Worm (Caenorhabditis elegans) whole organism, L3 larva: ENCODE results near the gene znf-782.
"Not testable (repeated sequence)": the region's sequence is repeated elsewhere in the genome, so short reads cannot be mapped to it uniquely, and the experiment has no call there.

Source experiments
- R02D3.7 ChIP-seq: fragments of 150-350 bp; optimal IDR thresholded peaks from 2 replicates; lab custom pipeline; 2014; ENCODE audit warnings: missing biosample characterization, missing genetic modification characterization
- aly-2 ChIP-seq: fragments of 150-350 bp; optimal IDR thresholded peaks from 2 replicates; lab custom pipeline; 2014; ENCODE audit warnings: missing biosample characterization, missing genetic modification characterization
- ama-1 ChIP-seq: fragments of 150-350 bp; optimal IDR thresholded peaks from 2 replicates; lab custom pipeline; 2018
- ceh-16 ChIP-seq: sonication (generic microtip); optimal IDR thresholded peaks from 2 replicates; lab custom pipeline; 2017; ENCODE audit warnings: missing biosample characterization, missing genetic modification characterization
- ceh-28 ChIP-seq: fragments of 150-350 bp; optimal IDR thresholded peaks from 2 replicates; lab custom pipeline; 2014; ENCODE audit warnings: missing biosample characterization, missing genetic modification reagents, missing genetic modification characterization
- ceh-82 ChIP-seq: fragments of 150-350 bp; optimal IDR thresholded peaks from 2 replicates; lab custom pipeline; 2014; ENCODE audit warnings: missing biosample characterization, missing genetic modification characterization
- ceh-9 ChIP-seq: sonication (generic microtip); optimal IDR thresholded peaks from 2 replicates; lab custom pipeline; 2018; ENCODE audit warnings: missing biosample characterization, missing genetic modification characterization
- egl-5 ChIP-seq: fragments of 150-350 bp; optimal IDR thresholded peaks from 2 replicates; lab custom pipeline; 2017; ENCODE audit warnings: missing biosample characterization, missing genetic modification reagents, missing genetic modification characterization, inconsistent platforms
- elt-3 ChIP-seq, 3 experiments: fragments of 150-350 bp in 1 of 3; sonication (generic microtip) in 2 of 3; optimal IDR thresholded peaks; 2 replicates in 2 of 3; 4 replicates in 1 of 3; lab custom pipeline; 2014 to 2017; ENCODE audit warnings: missing biosample characterization in 3 of 3, missing genetic modification characterization in 3 of 3
- eor-1 ChIP-seq, 2 experiments: fragments of 150-350 bp; optimal IDR thresholded peaks; 2 replicates each; lab custom pipeline; 2014 to 2018; ENCODE audit warnings: missing biosample characterization in 2 of 2, missing genetic modification characterization in 2 of 2
- fkh-10 ChIP-seq: sonication (generic microtip); optimal IDR thresholded peaks from 2 replicates; lab custom pipeline; 2017; ENCODE audit warnings: missing biosample characterization, missing genetic modification reagents, missing genetic modification characterization
- fkh-2 ChIP-seq: fragments of 150-350 bp; optimal IDR thresholded peaks from 2 replicates; lab custom pipeline; 2014; ENCODE audit warnings: missing biosample characterization, missing genetic modification reagents, missing genetic modification characterization
- fos-1 ChIP-seq: fragments of 150-350 bp; optimal IDR thresholded peaks from 2 replicates; lab custom pipeline; 2014; ENCODE audit warnings: missing biosample characterization, missing genetic modification characterization
- hmg-11 ChIP-seq: sonication (generic microtip); optimal IDR thresholded peaks from 2 replicates; lab custom pipeline; 2016; ENCODE audit warnings: missing genetic modification characterization, missing compliant biosample characterization
- lin-15B ChIP-seq: fragments of 150-350 bp; optimal IDR thresholded peaks from 2 replicates; lab custom pipeline; 2014; ENCODE audit warnings: missing biosample characterization, missing genetic modification characterization
- lsy-12 ChIP-seq: sonication (generic microtip); optimal IDR thresholded peaks from 2 replicates; lab custom pipeline; 2016; ENCODE audit warnings: mild to moderate bottlenecking, missing genetic modification characterization, missing compliant biosample characterization
- mdl-1 ChIP-seq: fragments of 150-350 bp; optimal IDR thresholded peaks from 2 replicates; lab custom pipeline; 2014; ENCODE audit warnings: missing biosample characterization, missing genetic modification characterization
- nfya-1 ChIP-seq: sonication (generic microtip); optimal IDR thresholded peaks from 2 replicates; lab custom pipeline; 2017; ENCODE audit warnings: missing genetic modification characterization, mild to moderate bottlenecking, missing compliant biosample characterization, antibody characterized with exemption, moderate library complexity; ENCODE audit not compliant: insufficient read depth
- nhr-23 ChIP-seq: fragments of 150-350 bp; optimal IDR thresholded peaks from 2 replicates; lab custom pipeline; 2014; ENCODE audit warnings: missing biosample characterization, missing genetic modification reagents, missing genetic modification characterization
- nhr-25 ChIP-seq: sonication (generic microtip); optimal IDR thresholded peaks from 2 replicates; lab custom pipeline; 2017; ENCODE audit warnings: missing biosample characterization, missing genetic modification characterization
- nhr-28 ChIP-seq: fragments of 150-350 bp; optimal IDR thresholded peaks from 2 replicates; lab custom pipeline; 2014; ENCODE audit warnings: missing biosample characterization, missing genetic modification characterization
- nhr-77 ChIP-seq: fragments of 150-350 bp; optimal IDR thresholded peaks from 2 replicates; lab custom pipeline; 2014; ENCODE audit warnings: missing biosample characterization, missing genetic modification characterization
- pha-4 ChIP-seq: fragments of 150-350 bp; optimal IDR thresholded peaks from 2 replicates; lab custom pipeline; 2014; ENCODE audit warnings: missing biosample characterization, missing genetic modification reagents, missing genetic modification characterization
- sea-2 ChIP-seq: fragments of 150-350 bp; sonication (generic microtip); optimal IDR thresholded peaks from 4 replicates; lab custom pipeline; 2014; ENCODE audit warnings: missing biosample characterization, missing genetic modification reagents, missing genetic modification characterization
- snpc-4 ChIP-seq: fragments of 150-350 bp; optimal IDR thresholded peaks from 2 replicates; lab custom pipeline; 2014; ENCODE audit warnings: missing biosample characterization, missing genetic modification characterization
- tbx-2 ChIP-seq: sonication (generic microtip); optimal IDR thresholded peaks from 2 replicates; lab custom pipeline; 2016; ENCODE audit warnings: mild to moderate bottlenecking, missing genetic modification characterization, missing compliant biosample characterization
- ztf-11 ChIP-seq: fragments of 150-350 bp; optimal IDR thresholded peaks from 2 replicates; lab custom pipeline; 2014; ENCODE audit warnings: missing biosample characterization, missing genetic modification characterization
- ztf-4 ChIP-seq: fragments of 150-350 bp; optimal IDR thresholded peaks from 2 replicates; lab custom pipeline; 2014; ENCODE audit warnings: missing biosample characterization, missing genetic modification characterization

The znf-782 gene

ce11 chrIV:1056263-1056942 is 10.9 kb downstream of the znf-782 start, which contains the start of the genes Y55F3AM.13 and mrps-25:
Gene Y55F3AM.13, minus strand, starts transcription at chrIV:1056313.
Gene mrps-25, plus strand, starts transcription at chrIV:1056892.
- TF ChIP-seq nfya-1 (tag; lab: Kevin White, UChicago) (peak; percentile 20), R02D3.7 (tag; lab: Kevin White, UChicago) (peak; percentile 90), hmg-11 (tag; lab: Kevin White, UChicago) (peak; percentile 40), lin-15B (peak; percentile 65), ceh-82 (tag; lab: Kevin White, UChicago) (no peak), egl-5 (tag; lab: Kevin White, UChicago) (no peak), pha-4 (tag; lab: Kevin White, UChicago) (peak; percentile 59)
- TF ChIP-seq, all 47 proteins: peak for 5

DNA sequence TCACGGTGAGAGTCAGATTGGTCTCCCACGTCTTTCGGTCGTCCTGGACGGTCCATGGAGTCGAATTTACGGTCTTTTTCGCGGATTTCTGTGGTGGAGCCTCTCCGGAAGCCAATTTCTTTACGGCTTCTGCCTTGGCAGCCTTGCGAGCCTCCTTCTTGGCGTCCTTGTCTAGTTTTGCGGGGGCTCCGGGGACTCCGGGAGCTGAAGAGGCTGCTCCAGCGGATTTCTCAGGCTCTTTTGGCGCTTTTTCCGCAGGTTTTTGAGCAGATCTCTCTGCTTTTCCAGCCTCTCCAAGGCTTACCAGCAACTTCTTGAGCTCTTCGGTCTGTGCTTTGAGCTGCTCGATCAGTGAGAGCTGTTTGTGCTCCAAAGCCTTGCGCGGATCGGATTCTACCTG is 11.6 kb downstream of the znf-782 start:
- TF ChIP-seq nhr-28 (tag; lab: Kevin White, UChicago) (no peak), fos-1 (no peak), eor-1 (tag; optimal IDR thresholded peaks at IDR 0.05; lab: Kevin White, UChicago) (no peak), ceh-9 (tag; lab: Kevin White, UChicago) (no peak)
- TF ChIP-seq, all 47 proteins: peak for 0

DNA sequence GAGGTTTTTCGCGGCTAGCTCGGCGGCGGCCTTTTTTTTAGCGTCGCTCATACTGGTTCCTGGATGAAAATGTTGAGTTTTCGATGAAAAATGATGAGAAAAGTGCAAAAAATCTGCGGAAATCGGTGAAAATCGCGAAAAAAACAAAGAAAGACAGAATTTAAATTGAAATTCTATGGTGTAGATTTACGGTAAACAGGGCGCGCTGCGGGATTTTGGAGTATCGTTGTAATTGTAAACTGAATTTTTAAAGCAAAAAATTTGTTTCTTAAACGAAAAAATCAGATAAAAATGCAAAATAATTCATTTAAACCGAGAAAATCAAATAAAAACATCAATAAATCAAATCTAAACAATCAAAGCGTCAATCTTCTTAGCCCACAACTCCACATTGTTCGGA is 12.6 kb downstream of the znf-782 start, which contains the start of gene dcap-1:
Gene dcap-1 (minus strand): TSS at position 59 of the 400 bp plus-strand sequence.
- TF ChIP-seq lin-15B = peak; percentile 64
- TF ChIP-seq nfya-1 (tag; lab: Kevin White, UChicago) = peak; percentile 21
- peak; percentile 45 for TF ChIP-seq pha-4 (tag; lab: Kevin White, UChicago)
- peak; percentile 3 for TF ChIP-seq nhr-25 (tag; lab: Kevin White, UChicago)
- TF ChIP-seq nhr-77 (tag; lab: Kevin White, UChicago) = no peak
- TF ChIP-seq aly-2 = no peak
- no peak for TF ChIP-seq fkh-10 (GFP tag; lab: Kevin White, UChicago)
- TF ChIP-seq fkh-2 (tag; lab: Kevin White, UChicago) = no peak
- TF ChIP-seq nhr-28 (tag; lab: Kevin White, UChicago) = no peak
- peak; percentile 95 for TF ChIP-seq R02D3.7 (tag; lab: Kevin White, UChicago)
- TF ChIP-seq nhr-23 (tag; lab: Kevin White, UChicago) = no peak
- no peak for TF ChIP-seq elt-3 (tag; optimal IDR thresholded peaks at IDR 0.05; lab: Kevin White, UChicago)
- TF ChIP-seq ama-1 (lab: Kevin White, UChicago) = peak; percentile 12
- no peak for TF ChIP-seq lsy-12 (tag; lab: Kevin White, UChicago)
- TF ChIP-seq ztf-11 (tag; lab: Kevin White, UChicago) = no peak
- TF ChIP-seq egl-5 (tag; lab: Kevin White, UChicago) = no peak
- peak; percentile 2 for TF ChIP-seq hmg-11 (tag; lab: Kevin White, UChicago)
- no peak for TF ChIP-seq mdl-1
- no peak for TF ChIP-seq ceh-9 (tag; lab: Kevin White, UChicago)
- no peak for TF ChIP-seq snpc-4 (tag; lab: Kevin White, UChicago)
- TF ChIP-seq, all 47 proteins: peak for 7

DNA sequence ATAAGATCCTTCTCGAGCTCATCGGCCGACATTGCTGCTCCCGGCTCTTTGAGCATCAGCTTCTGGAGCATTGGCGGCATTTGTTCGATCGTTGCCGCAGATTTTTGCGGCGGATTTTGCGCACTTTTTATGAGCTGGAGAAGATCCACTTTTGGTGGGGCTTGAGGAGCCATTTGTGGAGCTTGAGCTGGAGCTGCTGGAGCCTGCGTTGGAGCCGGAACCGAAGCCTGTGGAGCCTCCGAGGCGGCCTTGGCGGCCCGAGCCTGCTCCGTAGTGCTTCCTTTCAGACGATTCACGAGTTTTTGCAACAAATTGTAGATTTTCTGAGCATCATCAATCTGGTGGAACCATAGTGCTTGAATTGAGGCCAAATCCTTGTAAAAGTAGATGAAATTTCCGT is 13.3 kb downstream of the znf-782 start:
- TF ChIP-seq ztf-4 (tag; lab: Kevin White, UChicago) (no peak), sea-2 (GFP tag; lab: Kevin White, UChicago) (no peak), nhr-28 (tag; lab: Kevin White, UChicago) (no peak)

DNA sequence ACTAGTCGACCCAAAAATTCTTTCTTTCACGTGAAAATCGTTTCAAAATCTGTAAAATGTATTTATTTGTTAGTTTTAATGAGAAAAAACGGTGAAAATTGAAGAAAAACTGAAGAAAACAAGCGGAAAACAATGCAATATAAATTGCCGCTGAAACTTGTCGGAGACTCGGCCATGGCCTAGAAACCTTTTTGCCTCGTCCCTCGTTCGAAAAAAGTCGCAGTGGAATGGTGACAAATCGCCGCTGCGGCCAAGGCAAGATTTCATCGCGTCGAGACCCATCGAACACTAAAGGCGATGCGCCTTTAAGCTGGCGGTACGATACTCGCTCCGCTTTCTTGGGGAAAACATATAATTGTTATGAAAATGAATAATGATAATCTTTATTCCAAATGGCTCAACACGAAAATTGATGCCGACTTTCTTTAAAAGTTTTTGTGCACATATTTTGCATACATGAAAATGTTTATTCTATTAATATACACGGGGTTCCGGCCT is 15.6 kb downstream of the znf-782 start, which contains the start of gene Y55F3AM.21:
Gene Y55F3AM.21 (minus strand): TSS at position 51 of the 498 bp plus-strand sequence.
- TF ChIP-seq eor-1 (tag; optimal IDR thresholded peaks at IDR 0.05; lab: Kevin White, UChicago); tbx-2; ceh-16: not testable (repeated sequence)

DNA sequence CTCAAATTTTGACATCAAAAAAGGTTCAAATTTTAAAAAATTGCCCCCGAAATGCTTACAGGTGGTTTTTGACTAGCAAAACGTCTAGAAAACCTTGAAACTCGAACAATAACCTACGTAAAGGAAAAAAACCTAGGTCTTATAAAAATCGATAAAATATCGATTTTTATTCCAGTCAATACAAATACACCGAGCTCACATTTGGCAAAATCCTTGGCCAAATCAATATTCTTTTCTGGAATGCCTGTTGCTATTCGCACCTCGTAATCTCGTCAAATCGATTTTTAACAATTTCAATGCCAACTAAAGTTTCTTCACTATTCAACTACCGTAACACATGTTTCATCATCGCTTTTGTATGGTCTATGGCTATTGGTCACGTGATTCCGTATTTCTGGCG is 20.3 kb downstream of the znf-782 start:
- TF ChIP-seq ceh-28 (tag; lab: Kevin White, UChicago) (peak; percentile 53), nhr-23 (tag; lab: Kevin White, UChicago) (no peak)
